Worm (Caenorhabditis elegans) whole organism, mixed stage, embryonic: ENCODE data around the gene daam-1.

Experiments
- M03D4.4 ChIP-seq: sonication (generic microtip); optimal IDR thresholded peaks from 2 replicates; lab custom pipeline; 2017; ENCODE audit warnings: mild to moderate bottlenecking, missing genetic modification characterization, missing compliant biosample characterization
- bed-3 ChIP-seq: fragments of 200-800 bp; sonication (Bioruptor generic); optimal IDR thresholded peaks from 3 replicates; lab custom pipeline; 2018; ENCODE audit warnings: mild to moderate bottlenecking, missing genetic modification characterization, moderate library complexity, missing compliant biosample characterization
- blmp-1 ChIP-seq: fragments of 150-350 bp; optimal IDR thresholded peaks from 2 replicates; lab custom pipeline; 2014; ENCODE audit warnings: missing biosample characterization, missing genetic modification characterization
- ceh-39 ChIP-seq: fragments of 150-350 bp; optimal IDR thresholded peaks from 2 replicates; lab custom pipeline; 2014; ENCODE audit warnings: missing biosample characterization, missing genetic modification characterization
- ceh-43 ChIP-seq: fragments of 200-800 bp; sonication (Bioruptor generic); optimal IDR thresholded peaks from 2 replicates; lab custom pipeline; 2018; ENCODE audit warnings: mild to moderate bottlenecking, missing genetic modification characterization, moderate library complexity, missing compliant biosample characterization
- ceh-83 ChIP-seq: fragments of 200-800 bp; sonication (Bioruptor generic); optimal IDR thresholded peaks from 2 replicates; lab custom pipeline; 2018; ENCODE audit warnings: mild to moderate bottlenecking, missing genetic modification characterization, missing compliant biosample characterization
- ces-1 ChIP-seq: fragments of 150-350 bp; optimal IDR thresholded peaks from 2 replicates; lab custom pipeline; 2014; ENCODE audit warnings: missing biosample characterization, missing genetic modification reagents, missing genetic modification characterization
- cnd-1 ChIP-seq: fragments of 200-800 bp; sonication (Bioruptor generic); optimal IDR thresholded peaks from 2 replicates; lab custom pipeline; 2018; ENCODE audit warnings: mild to moderate bottlenecking, missing genetic modification characterization, missing compliant biosample characterization
- elt-1 ChIP-seq: sonication (generic microtip); optimal IDR thresholded peaks from 2 replicates; lab custom pipeline; 2017; ENCODE audit warnings: missing genetic modification characterization, mild to moderate bottlenecking, missing compliant biosample characterization, antibody characterized with exemption, moderate library complexity, borderline replicate concordance; ENCODE audit not compliant: insufficient read depth
- elt-3 ChIP-seq: fragments of 150-350 bp; optimal IDR thresholded peaks from 2 replicates; lab custom pipeline; 2014; ENCODE audit warnings: missing biosample characterization, missing genetic modification characterization
- flh-1 ChIP-seq: fragments of 200-800 bp; sonication (Bioruptor generic); optimal IDR thresholded peaks from 2 replicates; lab custom pipeline; 2018; ENCODE audit warnings: mild to moderate bottlenecking, missing genetic modification characterization, moderate library complexity, missing compliant biosample characterization
- ham-2 ChIP-seq: fragments of 200-800 bp; sonication (Bioruptor generic); optimal IDR thresholded peaks from 2 replicates; lab custom pipeline; 2018; ENCODE audit warnings: mild to moderate bottlenecking, missing genetic modification characterization, missing compliant biosample characterization
- hlh-1 ChIP-seq: fragments of 150-350 bp; optimal IDR thresholded peaks from 2 replicates; lab custom pipeline; 2014; ENCODE audit warnings: missing biosample characterization, missing genetic modification reagents, missing genetic modification characterization
- lin-13 ChIP-seq: fragments of 150-350 bp; optimal IDR thresholded peaks from 2 replicates; lab custom pipeline; 2014; ENCODE audit warnings: missing biosample characterization, missing genetic modification characterization
- lin-32 ChIP-seq: fragments of 200-800 bp; sonication (Bioruptor generic); optimal IDR thresholded peaks from 2 replicates; lab custom pipeline; 2018; ENCODE audit warnings: mild to moderate bottlenecking, missing genetic modification characterization, missing compliant biosample characterization
- lsy-2 ChIP-seq: fragments of 150-350 bp; optimal IDR thresholded peaks from 2 replicates; lab custom pipeline; 2014; ENCODE audit warnings: missing biosample characterization, missing genetic modification characterization
- mab-5 ChIP-seq: fragments of 150-350 bp; optimal IDR thresholded peaks from 2 replicates; lab custom pipeline; 2014; ENCODE audit warnings: missing biosample characterization, missing genetic modification characterization
- mep-1 ChIP-seq: fragments of 150-350 bp; optimal IDR thresholded peaks from 2 replicates; lab custom pipeline; 2017; ENCODE audit warnings: missing biosample characterization, missing genetic modification reagents, missing genetic modification characterization, inconsistent platforms
- nhr-12 ChIP-seq: fragments of 150-350 bp; optimal IDR thresholded peaks from 2 replicates; lab custom pipeline; 2014; ENCODE audit warnings: missing biosample characterization, missing genetic modification characterization
- nhr-2 ChIP-seq: fragments of 150-350 bp; optimal IDR thresholded peaks from 2 replicates; lab custom pipeline; 2014; ENCODE audit warnings: missing biosample characterization, missing genetic modification characterization
- nhr-237 ChIP-seq: fragments of 150-350 bp; optimal IDR thresholded peaks from 2 replicates; lab custom pipeline; 2014; ENCODE audit warnings: missing biosample characterization, missing genetic modification characterization
- nhr-28 ChIP-seq: fragments of 150-350 bp; optimal IDR thresholded peaks from 2 replicates; lab custom pipeline; 2014; ENCODE audit warnings: missing biosample characterization, missing genetic modification characterization
- nhr-76 ChIP-seq: sonication (generic microtip); optimal IDR thresholded peaks from 2 replicates; lab custom pipeline; 2017; ENCODE audit warnings: missing biosample characterization, missing genetic modification characterization
- pha-4 ChIP-seq: fragments of 150-350 bp; optimal IDR thresholded peaks from 2 replicates; lab custom pipeline; 2018; ENCODE audit warnings: missing biosample characterization, missing genetic modification reagents, missing genetic modification characterization
- sem-2 ChIP-seq: fragments of 200-800 bp; sonication (Bioruptor generic); optimal IDR thresholded peaks from 2 replicates; lab custom pipeline; 2018; ENCODE audit warnings: mild to moderate bottlenecking, missing genetic modification characterization, missing compliant biosample characterization
- snpc-4 ChIP-seq: fragments of 150-350 bp; optimal IDR thresholded peaks from 2 replicates; lab custom pipeline; 2014; ENCODE audit warnings: missing biosample characterization, missing genetic modification characterization
- sptf-1 ChIP-seq: sonication (generic microtip); optimal IDR thresholded peaks from 2 replicates; lab custom pipeline; 2017; ENCODE audit warnings: mild to moderate bottlenecking, missing genetic modification characterization, moderate library complexity, missing compliant biosample characterization
- unc-120 ChIP-seq: sonication (generic microtip); optimal IDR thresholded peaks from 2 replicates; lab custom pipeline; 2017; ENCODE audit warnings: missing genetic modification characterization, missing compliant biosample characterization; ENCODE audit not compliant: poor library complexity, severe bottlenecking
- unc-39 ChIP-seq: fragments of 150-350 bp; optimal IDR thresholded peaks from 2 replicates; lab custom pipeline; 2014; ENCODE audit warnings: missing biosample characterization, missing genetic modification characterization
- unc-62 ChIP-seq: fragments of 150-350 bp; optimal IDR thresholded peaks from 2 replicates; lab custom pipeline; 2014; ENCODE audit warnings: missing biosample characterization, missing genetic modification reagents, missing genetic modification characterization
- ztf-11 ChIP-seq: fragments of 150-350 bp; optimal IDR thresholded peaks from 2 replicates; lab custom pipeline; 2014; ENCODE audit warnings: missing biosample characterization, missing genetic modification characterization

The daam-1 gene

DNA sequence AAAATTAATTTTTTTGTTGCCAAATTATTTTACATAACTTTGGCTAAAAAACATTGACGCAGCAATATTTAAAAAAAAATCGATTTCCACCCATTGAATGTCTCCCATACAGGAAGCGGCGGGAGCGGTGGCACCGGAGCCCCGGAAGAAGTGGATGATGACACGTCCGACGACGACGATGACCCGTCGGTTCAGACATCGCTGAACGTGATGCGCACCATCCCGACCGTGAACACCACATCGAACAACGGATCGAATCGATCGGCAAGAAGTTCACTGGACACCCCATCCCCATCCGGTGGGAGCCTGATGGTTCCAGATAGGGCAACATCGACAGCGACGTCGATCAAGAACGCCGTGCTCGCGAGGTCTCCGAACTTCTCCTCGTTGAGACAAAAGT, 55.4 kb downstream of the daam-1 start:
- TF ChIP-seq lin-32 (GFP tag; lab: Kevin White, UChicago), result no peak
- TF ChIP-seq flh-1, result no peak
- TF ChIP-seq nhr-76 (tag; lab: Kevin White, UChicago), result no peak
- no peak for TF ChIP-seq cnd-1 (tag; lab: Kevin White, UChicago)
- TF ChIP-seq lsy-2 (tag; lab: Kevin White, UChicago), result no peak
- no peak for TF ChIP-seq ceh-39 (tag; lab: Kevin White, UChicago)
- no peak for TF ChIP-seq ceh-43 (GFP tag; lab: Kevin White, UChicago)
- TF ChIP-seq elt-3 (tag; lab: Kevin White, UChicago), result no peak
- TF ChIP-seq nhr-12 (tag; lab: Kevin White, UChicago), result no peak
- TF ChIP-seq ceh-83 (GFP tag; lab: Kevin White, UChicago), result no peak
- no peak for TF ChIP-seq lin-13 (tag; lab: Kevin White, UChicago)
- no peak for TF ChIP-seq nhr-28

DNA sequence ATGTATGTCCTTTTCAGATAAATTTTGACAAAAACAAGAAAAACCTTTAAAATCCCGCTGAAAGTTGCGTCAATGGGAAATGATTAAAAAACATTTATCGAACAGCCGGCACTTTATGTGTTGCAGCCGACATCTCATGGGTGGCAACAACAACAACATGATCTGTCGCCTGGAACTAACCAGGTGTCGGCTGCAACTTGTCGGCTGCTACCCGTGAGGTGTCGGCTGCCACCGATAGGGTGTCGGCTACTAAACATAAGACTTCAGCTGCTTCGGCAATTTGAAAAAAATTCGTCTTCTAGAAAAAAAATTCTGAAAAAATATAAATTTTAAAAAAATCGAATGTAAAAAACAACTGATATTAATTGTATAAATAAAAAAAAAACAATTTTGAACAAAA, 56.0 kb downstream of the daam-1 start:
- TF ChIP-seq unc-39 (tag; lab: Kevin White, UChicago) (no peak), unc-120 (tag; lab: Kevin White, UChicago) (no peak), unc-62 (GFP tag; lab: Kevin White, UChicago) (no peak), nhr-76 (tag; lab: Kevin White, UChicago) (no peak), ceh-83 (GFP tag; lab: Kevin White, UChicago) (no peak), ceh-43 (GFP tag; lab: Kevin White, UChicago) (no peak), nhr-2 (tag; lab: Kevin White, UChicago) (no peak), mab-5 (no peak), sem-2 (GFP tag; lab: Kevin White, UChicago) (no peak), flh-1 (no peak), ceh-39 (tag; lab: Kevin White, UChicago) (no peak), hlh-1 (tag; lab: Kevin White, UChicago) (no peak), snpc-4 (no peak)

DNA sequence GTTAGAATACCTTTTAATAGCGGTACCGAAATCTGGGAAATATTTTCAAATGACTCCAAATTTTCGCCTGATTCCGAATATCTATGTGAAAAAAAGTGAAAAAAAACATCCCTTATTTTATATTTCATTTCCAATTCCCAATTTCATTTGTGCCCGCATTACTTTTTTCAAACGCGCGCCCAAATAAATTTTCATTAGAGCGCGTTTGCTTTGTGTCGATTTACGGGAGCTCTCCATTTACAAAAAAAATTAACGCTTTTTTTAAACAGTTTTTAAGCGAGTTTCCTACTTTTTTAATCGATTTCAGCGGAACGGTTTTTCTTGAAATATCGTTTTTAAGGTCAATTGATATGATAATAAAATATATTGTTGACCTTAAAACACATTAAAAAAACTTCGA, 59.5 kb downstream of the daam-1 start:
- no peak for TF ChIP-seq flh-1
- no peak for TF ChIP-seq nhr-2 (tag; lab: Kevin White, UChicago)
- no peak for TF ChIP-seq ceh-83 (GFP tag; lab: Kevin White, UChicago)
- TF ChIP-seq elt-1 (tag; lab: Kevin White, UChicago), result no peak
- TF ChIP-seq sptf-1 (tag; lab: Kevin White, UChicago), result no peak
- no peak for TF ChIP-seq blmp-1 (tag; lab: Kevin White, UChicago)
- TF ChIP-seq cnd-1 (tag; lab: Kevin White, UChicago), result no peak
- TF ChIP-seq nhr-237 (tag; lab: Kevin White, UChicago), result no peak
- no peak for TF ChIP-seq ztf-11 (tag; lab: Kevin White, UChicago)
- TF ChIP-seq lsy-2 (tag; lab: Kevin White, UChicago), result no peak
- TF ChIP-seq snpc-4, result no peak
- TF ChIP-seq ces-1, result no peak
- TF ChIP-seq pha-4 (tag; lab: Kevin White, UChicago), result no peak
- no peak for TF ChIP-seq sem-2 (GFP tag; lab: Kevin White, UChicago)
- TF ChIP-seq ceh-39 (tag; lab: Kevin White, UChicago), result no peak

DNA sequence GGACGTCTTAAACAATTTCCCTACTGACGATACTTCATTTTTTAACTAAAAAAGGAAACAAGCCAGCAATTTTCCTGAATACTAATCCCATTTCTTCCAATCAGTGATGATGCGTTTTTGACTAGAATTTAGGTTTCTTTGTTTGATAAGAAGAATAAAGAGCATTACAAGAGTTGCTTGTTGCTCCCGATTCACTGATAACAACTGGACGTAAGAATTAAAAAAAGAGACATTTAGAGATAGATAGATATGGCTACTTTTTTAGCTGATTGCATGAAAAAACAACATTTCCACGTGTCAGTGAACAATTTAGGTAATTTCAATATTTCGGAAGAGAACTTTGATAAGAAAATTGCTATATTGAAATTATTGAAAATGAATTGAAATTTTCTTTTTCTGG, 61.8 kb downstream of the daam-1 start:
- TF ChIP-seq ham-2 (GFP tag; lab: Kevin White, UChicago) (no peak), unc-39 (tag; lab: Kevin White, UChicago) (no peak), bed-3 (no peak), mep-1 (tag; lab: Kevin White, UChicago) (no peak), elt-3 (tag; lab: Kevin White, UChicago) (no peak), M03D4.4 (tag; lab: Kevin White, UChicago) (no peak), blmp-1 (tag; lab: Kevin White, UChicago) (no peak), ceh-83 (GFP tag; lab: Kevin White, UChicago) (no peak), lin-32 (GFP tag; lab: Kevin White, UChicago) (no peak), mab-5 (no peak), lsy-2 (tag; lab: Kevin White, UChicago) (no peak), ceh-39 (tag; lab: Kevin White, UChicago) (no peak), nhr-28 (no peak)

DNA sequence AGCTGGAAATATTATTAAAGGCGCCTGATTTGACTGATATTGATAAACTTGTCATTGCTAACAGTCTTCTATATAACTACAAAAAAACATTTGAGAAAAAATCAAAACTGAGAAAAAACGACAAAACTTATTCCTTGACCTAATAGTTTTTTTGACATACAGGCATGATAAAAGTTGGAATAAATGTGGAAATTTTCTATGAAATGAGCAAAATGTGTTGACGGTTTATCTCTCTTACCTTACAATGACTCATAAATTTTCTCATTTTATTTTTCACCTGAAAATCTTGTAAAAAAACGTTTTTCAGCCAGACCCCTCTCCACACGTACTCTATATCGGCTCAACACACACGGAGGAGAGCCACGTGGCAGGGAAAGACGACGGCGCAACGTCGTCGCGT, 63.1 kb downstream of the daam-1 start, which contains the start of gene egl-8:
Gene egl-8 (plus strand): TSS at position 301 of the 400 bp plus-strand sequence.
- TF ChIP-seq cnd-1 (tag; lab: Kevin White, UChicago), result no peak
- TF ChIP-seq lin-13 (tag; lab: Kevin White, UChicago), result no peak
- TF ChIP-seq, all 35 proteins: peak for 0
